Fruit fly (Drosophila melanogaster) whole organism, wandering third instar larva: ENCODE results near the gene RpL34b.

Experiments
- Abd-B ChIP-seq: fragments of >200 bp; optimal IDR thresholded peaks from 2 replicates; lab custom pipeline; 2017; ENCODE audit warnings: missing biosample characterization, missing genetic modification characterization
- Dfd ChIP-seq: fragments of >200 bp; optimal IDR thresholded peaks from 2 replicates; lab custom pipeline; 2017; ENCODE audit warnings: missing biosample characterization, missing genetic modification characterization
- HLH106 ChIP-seq: fragments of 200-800 bp; optimal IDR thresholded peaks from 3 replicates; lab custom pipeline; 2019; ENCODE audit warnings: missing biosample characterization, mild to moderate bottlenecking, missing genetic modification characterization, moderate library complexity
- OdsH ChIP-seq: fragments of 200-800 bp; sonication (Bioruptor generic); optimal IDR thresholded peaks from 2 replicates; lab custom pipeline; 2016; ENCODE audit warnings: missing biosample characterization, mild to moderate bottlenecking, missing genetic modification characterization
- Rel ChIP-seq, 2 experiments: fragments of 200-800 bp; sonication (Bioruptor generic) in 1 of 2; optimal IDR thresholded peaks; 2 replicates in 1 of 2; 3 replicates in 1 of 2; lab custom pipeline; 2016 to 2019; ENCODE audit warnings: mild to moderate bottlenecking in 2 of 2, missing biosample characterization in 2 of 2, missing genetic modification characterization in 2 of 2, moderate library complexity in 1 of 2
- br ChIP-seq: fragments of 200-800 bp; sonication (Bioruptor generic); optimal IDR thresholded peaks from 2 replicates; lab custom pipeline; 2016; ENCODE audit warnings: missing biosample characterization, missing genetic modification characterization
- brk ChIP-seq: fragments of 200-800 bp; sonication (Bioruptor generic); optimal IDR thresholded peaks from 2 replicates; lab custom pipeline; 2016; ENCODE audit warnings: missing biosample characterization, mild to moderate bottlenecking, missing genetic modification characterization
- dl ChIP-seq, 2 experiments: fragments of 175-275, 200-275 bp in 1 of 2; fragments of 200-275 bp in 1 of 2; sonication (Bioruptor generic); optimal IDR thresholded peaks; lab custom pipeline; 2018; ENCODE audit warnings: mild to moderate bottlenecking in 2 of 2, missing biosample characterization in 2 of 2, missing genetic modification characterization in 2 of 2, moderate library complexity in 2 of 2; ENCODE audit not compliant: partially characterized antibody in 2 of 2, insufficient read depth in 1 of 2
- foxo ChIP-seq, 2 experiments: fragments of 200-800 bp; sonication (Bioruptor generic); optimal IDR thresholded peaks; 2 replicates in 1 of 2; 3 replicates in 1 of 2; lab custom pipeline; 2016 to 2017; ENCODE audit warnings: missing biosample characterization in 2 of 2, missing genetic modification characterization in 2 of 2
- fru ChIP-seq: fragments of 200-800 bp; sonication (Bioruptor generic); optimal IDR thresholded peaks from 3 replicates; lab custom pipeline; 2016; ENCODE audit warnings: missing biosample characterization, mild to moderate bottlenecking, missing genetic modification characterization
- h ChIP-seq: fragments of 200-800 bp; sonication (Bioruptor generic); optimal IDR thresholded peaks from 3 replicates; lab custom pipeline; 2016; ENCODE audit warnings: missing biosample characterization, mild to moderate bottlenecking, missing genetic modification characterization
- pan ChIP-seq: fragments of >200 bp; optimal IDR thresholded peaks from 2 replicates; lab custom pipeline; 2017
- tai ChIP-seq: sonication (Bioruptor generic); optimal IDR thresholded peaks from 2 replicates; lab custom pipeline; 2016; ENCODE audit warnings: missing biosample characterization, missing genetic modification characterization
- usp ChIP-seq: fragments of >200 bp; optimal IDR thresholded peaks from 2 replicates; lab custom pipeline; 2017; ENCODE audit warnings: missing biosample characterization, missing genetic modification characterization

dm6 chr3R:9420439-9421234, 19.6 kb upstream of the RpL34b start:
- TF ChIP-seq usp (GFP tag; lab: Kevin White, UChicago) (no peak), Dfd (GFP tag; lab: Kevin White, UChicago) (no peak), h (GFP tag; lab: Kevin White, UChicago) (no peak), foxo (GFP tag; optimal IDR thresholded peaks at IDR 0.05; lab: Kevin White, UChicago) (peak in 1 of 2 experiments; percentile 19), dl (GFP tag; optimal IDR thresholded peaks at IDR 0.05; lab: Kevin White, UChicago; ENCODE audit: insufficient read depth in 1 of 2, partially characterized antibody in 2 of 2) (no peak), OdsH (GFP tag; lab: Kevin White, UChicago) (no peak), pan (no peak), Rel (GFP tag; optimal IDR thresholded peaks at IDR 0.05; lab: Kevin White, UChicago) (no peak), Rel (tag; optimal IDR thresholded peaks at IDR 0.05; lab: Kevin White, UChicago) (no peak), Abd-B (GFP tag; lab: Kevin White, UChicago) (no peak), fru (GFP tag; lab: Kevin White, UChicago) (no peak), brk (GFP tag; lab: Kevin White, UChicago) (no peak), HLH106 (no peak), br (GFP tag; lab: Kevin White, UChicago) (no peak), tai (GFP tag; lab: Kevin White, UChicago) (no peak)
